Fruit fly (Drosophila melanogaster): ENCODE data around the gene CG33965.

Gene CG33965

dm6 chr3L:1216460-1216859, 16.2 kb upstream of the CG33965 start (continued):
- TF ChIP-seq tgo (GFP tag; IDR thresholded peaks at IDR 0.05) (no peak), cato (GFP tag; optimal IDR thresholded peaks at IDR 0.05; ENCODE audit: borderline replicate concordance) (no peak), onecut (GFP tag; IDR thresholded peaks at IDR 0.05) (peak; percentile 60), CG4854 (GFP tag; optimal IDR thresholded peaks at IDR 0.05) (no peak), chinmo (GFP tag; IDR thresholded peaks at IDR 0.05; ENCODE audit: partially characterized antibody) (no peak), rib (GFP tag; IDR thresholded peaks at IDR 0.05) (no peak), CG16815 (GFP tag; optimal IDR thresholded peaks at IDR 0.05) (no peak), Hmr (GFP tag; optimal IDR thresholded peaks at IDR 0.05) (no peak), so (GFP tag; IDR thresholded peaks at IDR 0.05) (no peak), CG10565 (GFP tag; optimal IDR thresholded peaks at IDR 0.05) (no peak), Rfx (GFP tag; IDR thresholded peaks at IDR 0.05) (0 out of 2 replicates have a peak, but pooled peaks have one; percentile 12), Hsf (GFP tag; optimal IDR thresholded peaks at IDR 0.05) (peak; percentile 13), CG11398 (GFP tag; optimal IDR thresholded peaks at IDR 0.05) (no peak), CG6654 (GFP tag; optimal IDR thresholded peaks at IDR 0.05) (peak; percentile 20), vnd (GFP tag; IDR thresholded peaks at IDR 0.05; ENCODE audit: partially characterized antibody) (no peak), Fer1 (GFP tag; optimal IDR thresholded peaks at IDR 0.05) (no peak), CG4404 (GFP tag; IDR thresholded peaks at IDR 0.05) (0 out of 2 replicates have a peak, but pooled peaks have one; percentile 8), CG10267 (tag; optimal IDR thresholded peaks at IDR 0.05) (peak; percentile 14), CG2678 (tag; optimal IDR thresholded peaks at IDR 0.05) (peak; percentile 60), CG13894 (tag; optimal IDR thresholded peaks at IDR 0.05) (no peak), fru (optimal IDR thresholded peaks at IDR 0.05) (no peak), pho (GFP tag; optimal IDR thresholded peaks at IDR 0.05) (no peak), Chrac-16 (GFP tag; optimal IDR thresholded peaks at IDR 0.05) (peak; percentile 17), Vsx1 (GFP tag; optimal IDR thresholded peaks at IDR 0.05) (no peak), CG34422 (GFP tag; IDR thresholded peaks at IDR 0.05) (no peak), mam (GFP tag; optimal IDR thresholded peaks at IDR 0.05) (no peak), dpn (GFP tag; optimal IDR thresholded peaks at IDR 0.05) (peak; percentile 16 to 39), pb (GFP tag; optimal IDR thresholded peaks at IDR 0.05) (no peak), Nf-YA (GFP tag; IDR thresholded peaks at IDR 0.05) (no peak), Lim3 (GFP tag; IDR thresholded peaks at IDR 0.05) (no peak), sqz (GFP tag; optimal IDR thresholded peaks at IDR 0.05) (no peak), ato (GFP tag; IDR thresholded peaks at IDR 0.05; ENCODE audit: partially characterized antibody) (no peak), CG11504 (tag; optimal IDR thresholded peaks at IDR 0.05) (peak; percentile 70), CG18476 (GFP tag; optimal IDR thresholded peaks at IDR 0.05) (peak; percentile 18), CG4617 (GFP tag; optimal IDR thresholded peaks at IDR 0.05; ENCODE audit: borderline replicate concordance) (no peak), E2f1 (GFP tag; IDR thresholded peaks at IDR 0.05) (peak; percentile 40; the same call in 1 of the 2 replicates), CG30403 (GFP tag; optimal IDR thresholded peaks at IDR 0.05) (peak; percentile 45), CG11085 (GFP tag; IDR thresholded peaks at IDR 0.05) (no peak), CG15514 (GFP tag; optimal IDR thresholded peaks at IDR 0.05) (no peak), CG1024 (GFP tag; IDR thresholded peaks at IDR 0.05) (peak; percentile 58; the same call in 1 of the 2 replicates), CG12071 (GFP tag; optimal IDR thresholded peaks at IDR 0.05) (peak; percentile 4), CG42726 (GFP tag; IDR thresholded peaks at IDR 0.05; ENCODE audit: partially characterized antibody) (no peak), ap (GFP tag; IDR thresholded peaks at IDR 0.05) (0 out of 2 replicates have a peak, but pooled peaks have one; percentile 37), CG34224 (GFP tag; IDR thresholded peaks at IDR 0.05; ENCODE audit: partially characterized antibody) (no peak), kni (GFP tag; optimal IDR thresholded peaks at IDR 0.05) (no peak), luna (GFP tag; optimal IDR thresholded peaks at IDR 0.05) (no peak), Sin3A (optimal IDR thresholded peaks at IDR 0.05) (no peak), Med (GFP tag) (peak; percentile 73), Stat92E (GFP tag; optimal IDR thresholded peaks at IDR 0.05) (no peak), CG4424 (GFP tag; optimal IDR thresholded peaks at IDR 0.05) (peak; percentile 28), ewg (GFP tag; optimal IDR thresholded peaks at IDR 0.05) (no peak)
